Fruit fly (Drosophila melanogaster) whole organism, embryonic: ENCODE results near the gene CG32847.

ENCODE experiments used
- Abd-B ChIP-seq: fragments of 200-800 bp; sonication (Bioruptor generic); optimal IDR thresholded peaks from 2 replicates; lab custom pipeline; 2018; ENCODE audit warnings: missing biosample characterization, mild to moderate bottlenecking, missing genetic modification characterization, moderate library complexity
- CG13123 ChIP-seq: fragments of 200-800 bp; sonication (Bioruptor generic); optimal IDR thresholded peaks from 2 replicates; lab custom pipeline; 2016; ENCODE audit warnings: missing biosample characterization, missing genetic modification characterization
- CG14014 ChIP-seq: fragments of 200-800 bp; sonication (Bioruptor generic); IDR thresholded peaks from 2 replicates; pipeline ENCODE4 v1.3.6; 2022; ENCODE audit warnings: missing biosample characterization, missing genetic modification characterization
- CG15479 ChIP-seq: fragments of 200-800 bp; sonication (Bioruptor generic); optimal IDR thresholded peaks from 3 replicates; lab custom pipeline; 2019; ENCODE audit warnings: missing biosample characterization, mild to moderate bottlenecking, missing genetic modification characterization, moderate library complexity
- CG16779 ChIP-seq: fragments of 200-800 bp; sonication (Bioruptor generic); IDR thresholded peaks from 2 replicates; pipeline ENCODE4 v1.3.6; 2022; ENCODE audit warnings: missing biosample characterization, missing genetic modification characterization
- CG17361 ChIP-seq: fragments of 200-800 bp; sonication (Bioruptor generic); IDR thresholded peaks from 3 replicates; pipeline ENCODE4 v1.3.6; 2022; ENCODE audit warnings: missing biosample characterization, missing genetic modification characterization
- CG17385 ChIP-seq: fragments of 200-800 bp; sonication (Bioruptor generic); optimal IDR thresholded peaks from 3 replicates; lab custom pipeline; 2018; ENCODE audit warnings: missing biosample characterization, mild to moderate bottlenecking, missing genetic modification characterization
- CG18476 ChIP-seq: fragments of 200-800 bp; sonication (Bioruptor generic); optimal IDR thresholded peaks from 2 replicates; lab custom pipeline; 2016; ENCODE audit warnings: missing biosample characterization, mild to moderate bottlenecking, missing genetic modification characterization
- CG18599 ChIP-seq: fragments of 200-800 bp; sonication (Bioruptor generic); optimal IDR thresholded peaks from 3 replicates; lab custom pipeline; 2017; ENCODE audit warnings: missing biosample characterization, missing genetic modification characterization, mild to moderate bottlenecking, moderate library complexity, missing genetic modification reagents
- CG2120 ChIP-seq: fragments of 200-800 bp; sonication (Bioruptor generic); optimal IDR thresholded peaks from 3 replicates; lab custom pipeline; 2016; ENCODE audit warnings: missing biosample characterization, missing genetic modification characterization
- CG30403 ChIP-seq: fragments of 200-800 bp; sonication (Bioruptor generic); optimal IDR thresholded peaks from 3 replicates; lab custom pipeline; 2016; ENCODE audit warnings: missing biosample characterization, missing genetic modification characterization
- CG3281 ChIP-seq: fragments of 200-800 bp; sonication (Bioruptor generic); optimal IDR thresholded peaks from 3 replicates; lab custom pipeline; 2017; ENCODE audit warnings: missing biosample characterization, mild to moderate bottlenecking, missing genetic modification characterization
- CG42726 ChIP-seq: fragments of 200-800 bp; sonication (Bioruptor generic); IDR thresholded peaks from 2 replicates; pipeline ENCODE4 v1.3.6; 2022; ENCODE audit warnings: missing biosample characterization, missing genetic modification characterization; ENCODE audit not compliant: partially characterized antibody
- CG4360 ChIP-seq: fragments of 200-800 bp; sonication (Bioruptor generic); IDR thresholded peaks from 2 replicates; pipeline ENCODE4 v1.3.6; 2022; ENCODE audit warnings: missing biosample characterization, missing genetic modification characterization
- CG5245 ChIP-seq: fragments of 200-800 bp; sonication (Bioruptor generic); optimal IDR thresholded peaks from 3 replicates; lab custom pipeline; 2016; ENCODE audit warnings: missing biosample characterization, missing genetic modification characterization
- CG6813 ChIP-seq: fragments of 200-800 bp; sonication (Bioruptor generic); optimal IDR thresholded peaks from 2 replicates; lab custom pipeline; 2017; ENCODE audit warnings: missing biosample characterization, missing genetic modification characterization, mild to moderate bottlenecking, moderate library complexity, missing genetic modification reagents
- CG7987 ChIP-seq: fragments of 200-800 bp; sonication (Bioruptor generic); optimal IDR thresholded peaks from 2 replicates; lab custom pipeline; 2018; ENCODE audit warnings: missing biosample characterization, mild to moderate bottlenecking, missing genetic modification characterization, moderate library complexity
- CG8359 ChIP-seq: fragments of 200-800 bp; sonication (Bioruptor generic); optimal IDR thresholded peaks from 2 replicates; lab custom pipeline; 2017; ENCODE audit warnings: missing biosample characterization, mild to moderate bottlenecking, missing genetic modification characterization, borderline replicate concordance
- CG9876 ChIP-seq: fragments of 200-800 bp; sonication (Bioruptor generic); optimal IDR thresholded peaks from 2 replicates; lab custom pipeline; 2016; ENCODE audit warnings: missing biosample characterization, missing genetic modification characterization
- CG9932 ChIP-seq: fragments of 200-800 bp; sonication (Bioruptor generic); IDR thresholded peaks from 2 replicates; pipeline ENCODE4 v1.3.6; 2022; ENCODE audit warnings: missing biosample characterization, missing genetic modification characterization
- Gug ChIP-seq: fragments of 200-800 bp; sonication (Bioruptor generic); IDR thresholded peaks from 4 replicates; pipeline ENCODE4 v1.3.6; 2022; ENCODE audit warnings: missing biosample characterization, missing genetic modification characterization
- HHEX ChIP-seq: fragments of 200-800 bp; sonication (Bioruptor generic); optimal IDR thresholded peaks from 3 replicates; lab custom pipeline; 2017; ENCODE audit warnings: missing biosample characterization, mild to moderate bottlenecking, missing genetic modification characterization, missing genetic modification reagents
- HLH3B ChIP-seq: fragments of 200-800 bp; sonication (Bioruptor generic); IDR thresholded peaks from 2 replicates; pipeline ENCODE4 v1.3.6; 2022; ENCODE audit warnings: missing biosample characterization, missing genetic modification characterization
- Hey ChIP-seq: fragments of 200-800 bp; sonication (Bioruptor generic); optimal IDR thresholded peaks from 3 replicates; lab custom pipeline; 2018; ENCODE audit warnings: missing biosample characterization, mild to moderate bottlenecking, missing genetic modification characterization
- Hmr ChIP-seq: fragments of 200-800 bp; sonication (Bioruptor generic); optimal IDR thresholded peaks from 3 replicates; lab custom pipeline; 2017; ENCODE audit warnings: mild to moderate bottlenecking, missing biosample characterization, missing genetic modification reagents, missing genetic modification characterization
- Hr51 ChIP-seq, 2 experiments: fragments of 200-800 bp; sonication (Bioruptor generic); optimal IDR thresholded peaks; 2 replicates in 1 of 2; 3 replicates in 1 of 2; lab custom pipeline; 2016 to 2018; ENCODE audit warnings: missing biosample characterization in 2 of 2, missing genetic modification characterization in 2 of 2, mild to moderate bottlenecking in 1 of 2, moderate library complexity in 1 of 2
- Lpt ChIP-seq: fragments of >200 bp; optimal IDR thresholded peaks from 2 replicates; lab custom pipeline; 2018; ENCODE audit warnings: missing biosample characterization, missing genetic modification characterization
- Mad ChIP-seq: fragments of 200-800 bp; sonication (Bioruptor generic); optimal IDR thresholded peaks from 2 replicates; lab custom pipeline; 2016; ENCODE audit warnings: missing biosample characterization, missing genetic modification characterization
- Med ChIP-seq: fragments of 200-800 bp; sonication (Bioruptor generic); peaks from one replicate; lab custom pipeline; 2016; ENCODE audit warnings: missing biosample characterization, missing genetic modification characterization, mild to moderate bottlenecking, inconsistent platforms, moderate library complexity
- Meics ChIP-seq: fragments of 200-800 bp; sonication (Bioruptor generic); optimal IDR thresholded peaks from 2 replicates; lab custom pipeline; 2017; ENCODE audit warnings: missing biosample characterization, mild to moderate bottlenecking, missing genetic modification characterization
- Oli ChIP-seq: fragments of 200-800 bp; sonication (Bioruptor generic); optimal IDR thresholded peaks from 2 replicates; lab custom pipeline; 2018; ENCODE audit warnings: missing biosample characterization, mild to moderate bottlenecking, missing genetic modification characterization, moderate library complexity
- Trl ChIP-seq, 3 experiments: fragments of >200 bp in 2 of 3; fragments of 200-800 bp in 1 of 3; sonication (Bioruptor generic) in 1 of 3; optimal IDR thresholded peaks; 2 replicates in 1 of 3; 3 replicates in 2 of 3; lab custom pipeline; 2016 to 2017; ENCODE audit warnings: missing biosample characterization in 1 of 3, missing genetic modification characterization in 1 of 3
- ato ChIP-seq: fragments of 200-800 bp; sonication (Bioruptor generic); IDR thresholded peaks from 2 replicates; pipeline ENCODE4 v1.3.6; 2022; ENCODE audit warnings: missing biosample characterization, missing genetic modification characterization; ENCODE audit not compliant: partially characterized antibody
- caup ChIP-seq: fragments of 200-800 bp; sonication (Bioruptor generic); optimal IDR thresholded peaks from 3 replicates; lab custom pipeline; 2017; ENCODE audit warnings: missing biosample characterization, mild to moderate bottlenecking, missing genetic modification characterization, moderate library complexity; ENCODE audit not compliant: severe bottlenecking
- crp ChIP-seq, 2 experiments: fragments of 200-800 bp; sonication (Bioruptor generic); optimal IDR thresholded peaks; 2 replicates in 1 of 2; 3 replicates in 1 of 2; lab custom pipeline; 2017; ENCODE audit warnings: missing biosample characterization in 2 of 2, missing genetic modification characterization in 2 of 2, mild to moderate bottlenecking in 1 of 2, moderate library complexity in 1 of 2
- dmrt99B ChIP-seq: fragments of 200-800 bp; sonication (Bioruptor generic); optimal IDR thresholded peaks from 2 replicates; lab custom pipeline; 2018; ENCODE audit warnings: missing biosample characterization, mild to moderate bottlenecking, missing genetic modification characterization, moderate library complexity
- dysf ChIP-seq: fragments of 200-800 bp; sonication (Bioruptor generic); IDR thresholded peaks from 3 replicates; pipeline ENCODE4 v1.3.6; 2022; ENCODE audit warnings: missing biosample characterization, missing genetic modification characterization
- ewg ChIP-seq: fragments of 200-800 bp; sonication (Bioruptor generic); optimal IDR thresholded peaks from 3 replicates; lab custom pipeline; 2017; ENCODE audit warnings: mild to moderate bottlenecking, missing biosample characterization, missing genetic modification reagents, missing genetic modification characterization
- jigr1 ChIP-seq: fragments of 200-800 bp; sonication (Bioruptor generic); IDR thresholded peaks from 3 replicates; pipeline ENCODE4 v1.3.6; 2022; ENCODE audit warnings: missing biosample characterization, missing genetic modification characterization
- lab ChIP-seq: fragments of 200-800 bp; sonication (Bioruptor generic); optimal IDR thresholded peaks from 3 replicates; lab custom pipeline; 2017; ENCODE audit warnings: missing biosample characterization, missing genetic modification characterization, mild to moderate bottlenecking, moderate library complexity, missing genetic modification reagents
- org-1 ChIP-seq: fragments of 200-800 bp; sonication (Bioruptor generic); optimal IDR thresholded peaks from 2 replicates; lab custom pipeline; 2017; ENCODE audit warnings: missing biosample characterization, missing genetic modification characterization
- pita ChIP-seq: fragments of 200-800 bp; sonication (Bioruptor generic); optimal IDR thresholded peaks from 2 replicates; lab custom pipeline; 2017; ENCODE audit warnings: missing biosample characterization, mild to moderate bottlenecking, missing genetic modification characterization
- pros ChIP-seq: fragments of 200-800 bp; sonication (Bioruptor generic); optimal IDR thresholded peaks from 3 replicates; lab custom pipeline; 2019; ENCODE audit warnings: missing biosample characterization, mild to moderate bottlenecking, missing genetic modification characterization, moderate library complexity
- schlank ChIP-seq: fragments of 200-800 bp; sonication (Bioruptor generic); optimal IDR thresholded peaks from 2 replicates; lab custom pipeline; 2018; ENCODE audit warnings: missing biosample characterization, mild to moderate bottlenecking, missing genetic modification characterization
- sens ChIP-seq: fragments of 200-800 bp; sonication (Bioruptor generic); peaks from one replicate; lab custom pipeline; 2016; ENCODE audit warnings: missing biosample characterization, missing genetic modification characterization
- seq ChIP-seq: fragments of 200-800 bp; sonication (Bioruptor generic); IDR thresholded peaks from 2 replicates; pipeline ENCODE4 v1.3.6; 2022; ENCODE audit warnings: missing biosample characterization, missing genetic modification characterization
- tup ChIP-seq: fragments of 200-800 bp; sonication (Bioruptor generic); optimal IDR thresholded peaks from 2 replicates; lab custom pipeline; 2016; ENCODE audit warnings: missing biosample characterization, mild to moderate bottlenecking, missing genetic modification characterization, moderate library complexity
- z ChIP-seq: fragments of 200-800 bp; sonication (Bioruptor generic); IDR thresholded peaks from 3 replicates; pipeline ENCODE4 v1.3.6; 2022; ENCODE audit warnings: missing biosample characterization, missing genetic modification characterization

Gene CG32847

DNA sequence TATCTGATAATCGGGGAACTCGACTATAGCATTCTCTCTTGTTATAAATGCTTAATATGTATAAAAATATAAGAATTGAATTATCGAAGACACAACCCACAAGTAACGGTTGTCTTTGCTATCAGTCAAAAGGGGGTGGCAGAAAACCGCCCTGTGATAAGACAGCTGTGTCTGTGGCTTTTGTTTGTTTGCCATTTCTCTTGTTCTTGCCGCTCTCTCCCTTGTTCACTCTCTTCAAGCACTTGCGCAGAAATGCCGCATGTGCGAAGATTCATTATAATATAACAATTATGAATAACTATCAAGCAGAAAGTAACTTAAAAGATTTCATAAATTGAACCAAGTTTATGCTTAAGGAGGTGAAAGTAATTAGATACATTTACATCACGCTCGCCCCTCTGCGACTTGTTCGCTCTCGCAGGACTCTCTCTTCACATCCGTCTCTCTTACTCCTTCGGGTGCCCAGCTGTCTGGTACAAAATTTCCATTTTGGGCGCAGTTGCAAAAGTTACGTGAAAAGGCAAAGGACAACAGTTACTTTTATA, 25.3 kb downstream of the CG32847 start, which contains the start of gene FucTA:
TSS of gene FucTA (plus strand) at position 495 of the 545 bp plus-strand sequence.
- peak; percentile 38 to 66 for TF ChIP-seq Trl (optimal IDR thresholded peaks at IDR 0.05; lab: Kevin White, UChicago)
- TF ChIP-seq Trl (GFP tag; optimal IDR thresholded peaks at IDR 0.05; lab: Kevin White, UChicago), result no peak
- peak; percentile 60 for TF ChIP-seq pros (GFP tag; lab: Kevin White, UChicago)
- peak; percentile 63 for TF ChIP-seq seq (GFP tag; lab: Robert Waterston, UW)
- TF ChIP-seq ato, result no peak
- no peak for TF ChIP-seq dmrt99B (tag; lab: Kevin White, UChicago)
- TF ChIP-seq pita (GFP tag; lab: Kevin White, UChicago), result peak; percentile 30
- TF ChIP-seq Oli (tag; lab: Kevin White, UChicago), result no peak
- peak; percentile 50 for TF ChIP-seq CG17385
- peak; percentile 81 for TF ChIP-seq ewg
- TF ChIP-seq Hr51 (GFP tag; optimal IDR thresholded peaks at IDR 0.05; lab: Kevin White, UChicago), result peak in 1 of 2 experiments; percentile 30
- peak in 1 of 2 experiments; percentile 44 for TF ChIP-seq crp (GFP tag; optimal IDR thresholded peaks at IDR 0.05; lab: Kevin White, UChicago)
- TF ChIP-seq CG15479, result peak; percentile 12

dm6 chr3L:15150028-15150427, 28.7 kb downstream of the CG32847 start:
- TF ChIP-seq z (GFP tag; lab: Robert Waterston, UW) (no peak), CG30403 (GFP tag; lab: Kevin White, UChicago) (no peak), CG18476 (no peak), Med (GFP tag; lab: Kevin White, UChicago) (peak; percentile 75), Hmr (GFP tag; lab: Kevin White, UChicago) (peak; percentile 37), CG2120 (peak; percentile 33), CG16779 (GFP tag; lab: Robert Waterston, UW) (no peak), CG4360 (GFP tag; lab: Robert Waterston, UW) (no peak), dysf (GFP tag; lab: Robert Waterston, UW) (no peak), org-1 (GFP tag; lab: Kevin White, UChicago) (no peak), sens (GFP tag; lab: Kevin White, UChicago) (peak; percentile 71), CG9932 (GFP tag; lab: Robert Waterston, UW) (no peak), tup (GFP tag; lab: Kevin White, UChicago) (no peak), CG17361 (GFP tag; lab: Robert Waterston, UW) (no peak), CG5245 (GFP tag; lab: Kevin White, UChicago) (no peak), HLH3B (no peak), jigr1 (GFP tag; lab: Robert Waterston, UW) (no peak), CG42726 (GFP tag; lab: Robert Waterston, UW) (no peak), Lpt (GFP tag; lab: Kevin White, UChicago) (no peak), CG18599 (GFP tag; lab: Kevin White, UChicago) (peak; percentile 59), lab (peak; percentile 66), schlank (tag; lab: Kevin White, UChicago) (peak; percentile 0), CG14014 (GFP tag; lab: Robert Waterston, UW) (no peak), Mad (no peak), Hey (tag; lab: Kevin White, UChicago) (no peak), caup (GFP tag; lab: Kevin White, UChicago) (peak; percentile 39), Meics (peak; percentile 2), CG3281 (peak; percentile 32), CG9876 (GFP tag; lab: Kevin White, UChicago) (no peak), Gug (GFP tag; lab: Robert Waterston, UW) (no peak), HHEX (no peak), CG8359 (GFP tag; lab: Kevin White, UChicago) (no peak), CG6813 (GFP tag; lab: Kevin White, UChicago) (peak; percentile 3), Abd-B (GFP tag; lab: Kevin White, UChicago) (no peak), seq (GFP tag; lab: Robert Waterston, UW) (no peak), CG13123 (GFP tag; lab: Kevin White, UChicago) (no peak), CG7987 (GFP tag; lab: Kevin White, UChicago) (no peak)
